Worm (Caenorhabditis elegans) whole organism, L4 larva: ENCODE results near the gene F36A4.1.

Experiments
- D1046.2 ChIP-seq: fragments of 200-800 bp; sonication (Bioruptor generic); IDR thresholded peaks from 2 replicates; pipeline ENCODE4 v1.3.6; 2022; ENCODE audit warnings: missing genetic modification characterization, missing compliant biosample characterization
- F10B5.3 ChIP-seq: sonication (generic microtip); optimal IDR thresholded peaks from 2 replicates; lab custom pipeline; 2016; ENCODE audit warnings: mild to moderate bottlenecking, missing genetic modification characterization, missing compliant biosample characterization
- F44E2.7 ChIP-seq: fragments of 200-800 bp; sonication (Bioruptor generic); IDR thresholded peaks from 2 replicates; pipeline ENCODE4 v2.1.2; 2022; ENCODE audit warnings: missing genetic modification characterization, missing compliant biosample characterization
- Y75B8A.6 ChIP-seq: fragments of 200-800 bp; sonication (Bioruptor generic); IDR thresholded peaks from 2 replicates; pipeline ENCODE4 v1.3.6; 2022; ENCODE audit warnings: missing genetic modification reagents, missing genetic modification characterization, missing compliant biosample characterization
- ZK337.2 ChIP-seq: fragments of 200-800 bp; sonication (Bioruptor generic); IDR thresholded peaks from 2 replicates; pipeline ENCODE4 v1.3.6; 2022; ENCODE audit warnings: missing genetic modification reagents, missing genetic modification characterization, missing compliant biosample characterization
- aha-1 ChIP-seq: fragments of 150-350 bp; peaks from one replicate; lab custom pipeline; 2014; ENCODE audit warnings: missing biosample characterization, missing genetic modification characterization
- ama-1 ChIP-seq: fragments of 150-350 bp; optimal IDR thresholded peaks from 2 replicates; lab custom pipeline; 2014; ENCODE audit warnings: inconsistent platforms, mixed read lengths
- attf-4 ChIP-seq: sonication (generic microtip); optimal IDR thresholded peaks from 3 replicates; lab custom pipeline; 2017; ENCODE audit warnings: missing biosample characterization, missing genetic modification characterization
- ceh-20 ChIP-seq: fragments of 200-800 bp; sonication (Bioruptor generic); IDR thresholded peaks from 2 replicates; pipeline ENCODE4 v1.3.6; 2022; ENCODE audit warnings: missing genetic modification reagents, missing genetic modification characterization, missing compliant biosample characterization
- ceh-62 ChIP-seq: sonication (generic microtip); optimal IDR thresholded peaks from 2 replicates; lab custom pipeline; 2017; ENCODE audit warnings: missing biosample characterization, missing genetic modification characterization
- daf-16 ChIP-seq, 3 experiments: sonication (generic microtip); optimal IDR thresholded peaks; 2 replicates each; lab custom pipeline; 2016 to 2017; ENCODE audit warnings: missing genetic modification characterization in 3 of 3, missing genetic modification reagents in 3 of 3, mild to moderate bottlenecking in 2 of 3, missing compliant biosample characterization in 2 of 3, missing biosample characterization in 1 of 3, moderate library complexity in 1 of 3
- dpl-1 ChIP-seq: fragments of 150-350 bp; optimal IDR thresholded peaks from 2 replicates; lab custom pipeline; 2014; ENCODE audit warnings: missing biosample characterization, missing genetic modification reagents, missing genetic modification characterization
- duxl-1 ChIP-seq: sonication (generic microtip); optimal IDR thresholded peaks from 2 replicates; lab custom pipeline; 2016; ENCODE audit warnings: mild to moderate bottlenecking, missing genetic modification characterization, moderate library complexity, missing compliant biosample characterization; ENCODE audit not compliant: poor library complexity
- dve-1 ChIP-seq: sonication (generic microtip); optimal IDR thresholded peaks from 2 replicates; lab custom pipeline; 2017; ENCODE audit warnings: antibody characterized with exemption, mild to moderate bottlenecking, missing genetic modification characterization, missing compliant biosample characterization; ENCODE audit not compliant: insufficient read depth
- hif-1 ChIP-seq, 2 experiments: sonication (generic microtip); optimal IDR thresholded peaks; 2 replicates each; lab custom pipeline; 2016 to 2017; ENCODE audit warnings: missing compliant biosample characterization in 2 of 2, missing genetic modification characterization in 2 of 2, missing genetic modification reagents in 2 of 2, missing genotype in 2 of 2, mild to moderate bottlenecking in 1 of 2
- hmg-1.1 ChIP-seq: fragments of 200-800 bp; sonication (Bioruptor generic); IDR thresholded peaks from 2 replicates; pipeline ENCODE4 v1.3.6; 2022; ENCODE audit warnings: missing genetic modification reagents, missing genetic modification characterization, missing compliant biosample characterization
- lin-1 ChIP-seq: fragments of 200-800 bp; sonication (Bioruptor generic); IDR thresholded peaks from 2 replicates; pipeline ENCODE4 v1.3.6; 2022; ENCODE audit warnings: missing genetic modification reagents, missing genetic modification characterization, missing compliant biosample characterization
- lin-38 ChIP-seq: fragments of 200-800 bp; sonication (Bioruptor generic); IDR thresholded peaks from 2 replicates; pipeline ENCODE4 v1.3.6; 2022; ENCODE audit warnings: missing genetic modification reagents, missing genetic modification characterization, missing compliant biosample characterization
- lir-3 ChIP-seq: sonication (generic microtip); optimal IDR thresholded peaks from 2 replicates; lab custom pipeline; 2016; ENCODE audit warnings: mild to moderate bottlenecking, missing genetic modification characterization, missing compliant biosample characterization
- lsy-2 ChIP-seq, 2 experiments: fragments of 150-350 bp in 1 of 2; sonication (generic microtip) in 1 of 2; optimal IDR thresholded peaks; 2 replicates each; lab custom pipeline; 2014 to 2017; ENCODE audit warnings: missing biosample characterization in 2 of 2, missing genetic modification characterization in 2 of 2
- mdl-1 ChIP-seq, 2 experiments: fragments of 150-350 bp in 1 of 2; sonication (generic microtip) in 1 of 2; optimal IDR thresholded peaks; 2 replicates each; lab custom pipeline; 2014 to 2017; ENCODE audit warnings: missing biosample characterization in 2 of 2, missing genetic modification characterization in 2 of 2
- mep-1 ChIP-seq: fragments of 150-350 bp; sonication (generic microtip); optimal IDR thresholded peaks from 3 replicates; lab custom pipeline; 2014; ENCODE audit warnings: missing biosample characterization, missing genetic modification characterization
- mes-2 ChIP-seq: sonication (generic microtip); optimal IDR thresholded peaks from 2 replicates; lab custom pipeline; 2016; ENCODE audit warnings: missing genotype, mild to moderate bottlenecking, missing genetic modification characterization, missing compliant biosample characterization; ENCODE audit not compliant: poor library complexity, severe bottlenecking
- nhr-102 ChIP-seq: sonication (generic microtip); optimal IDR thresholded peaks from 2 replicates; lab custom pipeline; 2016; ENCODE audit warnings: mild to moderate bottlenecking, missing genetic modification characterization, moderate library complexity, missing compliant biosample characterization
- nhr-111 ChIP-seq: fragments of 200-800 bp; sonication (Bioruptor generic); optimal IDR thresholded peaks from 2 replicates; lab custom pipeline; 2018; ENCODE audit warnings: mild to moderate bottlenecking, missing genetic modification characterization, missing compliant biosample characterization
- rbr-2 ChIP-seq: sonication (generic microtip); optimal IDR thresholded peaks from 2 replicates; lab custom pipeline; 2016; ENCODE audit warnings: missing genotype, missing genetic modification characterization, missing compliant biosample characterization
- saeg-2 ChIP-seq: fragments of 200-800 bp; sonication (Bioruptor generic); IDR thresholded peaks from 2 replicates; pipeline ENCODE4 v1.3.6; 2022; ENCODE audit warnings: missing genetic modification reagents, missing genetic modification characterization, missing compliant biosample characterization
- set-16 ChIP-seq: fragments of 200-800 bp; sonication (Bioruptor generic); IDR thresholded peaks from 2 replicates; pipeline ENCODE4 v1.3.6; 2022; ENCODE audit warnings: missing genetic modification reagents, missing genetic modification characterization, missing compliant biosample characterization
- snpc-4 ChIP-seq: fragments of 150-350 bp; optimal IDR thresholded peaks from 2 replicates; lab custom pipeline; 2014; ENCODE audit warnings: missing biosample characterization, missing genetic modification characterization
- unc-62 ChIP-seq, 3 experiments: fragments of 150-350 bp in 1 of 3; sonication (generic microtip); optimal IDR thresholded peaks in 2 of 3; peaks in 1 of 3; 1 replicate in 1 of 3; 2 replicates in 2 of 3; lab custom pipeline; 2014 to 2017; ENCODE audit warnings: missing biosample characterization in 3 of 3, missing genetic modification characterization in 3 of 3, missing genetic modification reagents in 3 of 3, missing genotype in 1 of 3
- vab-7 ChIP-seq: fragments of 200-800 bp; sonication (Bioruptor generic); IDR thresholded peaks from 2 replicates; pipeline ENCODE4 v1.3.6; 2022; ENCODE audit warnings: missing genetic modification reagents, missing genetic modification characterization, missing compliant biosample characterization
- zag-1 ChIP-seq: fragments of 150-350 bp; optimal IDR thresholded peaks from 2 replicates; lab custom pipeline; 2014; ENCODE audit warnings: missing biosample characterization, missing genetic modification characterization
- zip-2 ChIP-seq: fragments of 150-350 bp; optimal IDR thresholded peaks from 2 replicates; lab custom pipeline; 2014; ENCODE audit warnings: missing biosample characterization, missing genetic modification characterization

F36A4.1 gene

DNA sequence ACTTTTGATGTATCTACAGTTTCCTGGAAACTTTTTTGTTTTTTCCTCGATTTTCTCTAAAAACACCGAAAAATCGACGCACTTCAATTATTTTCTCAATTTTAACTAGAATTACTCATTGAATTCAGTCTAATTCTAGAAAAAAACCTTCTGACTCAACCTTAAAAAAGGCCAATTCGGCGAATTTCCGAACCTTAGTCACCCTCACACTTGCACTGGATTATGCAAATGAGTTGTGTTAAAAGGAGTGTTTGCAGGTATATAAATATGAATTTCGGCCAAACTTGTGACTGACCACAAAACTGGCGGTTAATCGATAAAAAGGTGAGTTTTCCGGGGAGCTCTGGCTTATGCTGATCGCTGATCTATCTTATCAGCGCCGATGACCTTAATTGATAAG lies 25.8 kb upstream of the F36A4.1 start, which contains the start of gene ttr-20:
Gene ttr-20, plus strand, starts transcription at position 301 of the 400 bp plus-strand sequence.
- no peak for TF ChIP-seq F44E2.7 (GFP tag; lab: Robert Waterston, UW)
- TF ChIP-seq aha-1 (tag; lab: Kevin White, UChicago), result peak; percentile 50
- no peak for TF ChIP-seq ceh-62 (tag; lab: Kevin White, UChicago)
- TF ChIP-seq lin-1 (GFP tag; lab: Robert Waterston, UW), result no peak
- TF ChIP-seq Y75B8A.6, result no peak
- no peak for TF ChIP-seq snpc-4 (tag; lab: Kevin White, UChicago)

DNA sequence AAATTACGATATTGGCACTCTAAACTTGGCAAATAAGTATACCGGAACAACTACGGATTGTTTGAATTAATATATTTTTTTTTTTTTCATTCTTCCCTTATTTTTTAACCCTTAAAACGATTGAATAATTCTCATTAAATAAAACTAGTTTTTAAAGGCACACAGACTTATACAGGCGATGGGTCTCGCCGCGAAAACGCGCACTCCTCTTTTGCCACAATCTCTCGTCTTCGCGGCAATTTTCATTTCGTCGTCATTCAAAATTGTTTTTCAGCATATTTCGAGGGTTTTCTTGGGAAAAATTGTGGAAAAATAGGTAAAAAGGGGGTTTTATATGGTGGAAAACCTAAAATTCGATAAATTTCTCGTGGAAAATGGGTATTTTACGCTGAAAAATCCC lies 24.9 kb upstream of the F36A4.1 start:
- TF ChIP-seq mes-2 (tag; lab: Kevin White, UChicago), result peak; percentile 74
- TF ChIP-seq F10B5.3 (tag; lab: Kevin White, UChicago), result no peak
- TF ChIP-seq ZK337.2 (GFP tag; lab: Robert Waterston, UW), result no peak
- TF ChIP-seq lsy-2 (tag; optimal IDR thresholded peaks at IDR 0.05; lab: Kevin White, UChicago), result peak in 1 of 2 experiments; percentile 80
- peak; percentile 55 for TF ChIP-seq lin-38
- no peak for TF ChIP-seq daf-16 (GFP tag; optimal IDR thresholded peaks at IDR 0.05; lab: Kevin White, UChicago)
- TF ChIP-seq daf-16 (tag; optimal IDR thresholded peaks at IDR 0.05; lab: Kevin White, UChicago), result peak; percentile 0
- TF ChIP-seq aha-1 (tag; lab: Kevin White, UChicago), result peak; percentile 71
- TF ChIP-seq ama-1 (lab: Kevin White, UChicago), result no peak
- TF ChIP-seq dpl-1 (GFP tag; lab: Kevin White, UChicago), result peak; percentile 74
- TF ChIP-seq vab-7 (GFP tag; lab: Robert Waterston, UW), result no peak
- peak; percentile 32 for TF ChIP-seq dve-1 (tag; lab: Kevin White, UChicago)
- TF ChIP-seq duxl-1, result peak; percentile 15
- no peak for TF ChIP-seq ceh-20 (GFP tag; lab: Robert Waterston, UW)
- TF ChIP-seq zag-1 (tag; lab: Kevin White, UChicago), result no peak
- TF ChIP-seq mep-1, result peak; percentile 11
- TF ChIP-seq rbr-2 (tag; lab: Kevin White, UChicago), result peak; percentile 42
- TF ChIP-seq, all 104 proteins: peak for 10

DNA sequence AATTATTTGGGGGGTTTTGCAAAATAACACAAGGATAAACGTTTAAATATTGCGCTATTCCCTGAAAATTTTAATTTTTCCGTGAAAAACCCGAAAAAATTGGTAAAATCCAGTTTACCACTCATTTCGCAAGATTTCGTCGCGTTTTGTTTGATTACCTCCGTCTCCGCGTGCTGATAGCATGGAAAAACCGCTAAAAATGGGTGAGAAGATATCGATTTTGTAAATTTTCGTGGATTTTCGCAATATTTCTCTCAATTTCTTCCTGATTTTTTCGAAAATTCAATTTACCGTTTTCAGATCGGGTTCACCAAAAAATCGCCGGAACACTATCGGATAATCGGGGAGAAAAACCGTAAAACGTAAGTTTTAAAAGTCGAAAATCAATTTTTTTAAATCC lies 24.5 kb upstream of the F36A4.1 start, which contains the start of gene ama-1:
Gene ama-1, plus strand, starts transcription at position 301 of the 400 bp plus-strand sequence.
- TF ChIP-seq hmg-1.1, result no peak
- TF ChIP-seq nhr-111, result no peak
- no peak for TF ChIP-seq vab-7 (GFP tag; lab: Robert Waterston, UW)
- no peak for TF ChIP-seq saeg-2 (GFP tag; lab: Robert Waterston, UW)
- no peak for TF ChIP-seq mep-1
- no peak for TF ChIP-seq D1046.2
- no peak for TF ChIP-seq mdl-1 (tag; optimal IDR thresholded peaks at IDR 0.05; lab: Kevin White, UChicago)
- TF ChIP-seq hif-1 (tag; optimal IDR thresholded peaks at IDR 0.05; lab: Kevin White, UChicago), result no peak
- no peak for TF ChIP-seq attf-4 (tag; lab: Kevin White, UChicago)
- TF ChIP-seq ceh-62 (tag; lab: Kevin White, UChicago), result no peak
- TF ChIP-seq unc-62 (GFP tag; optimal IDR thresholded peaks at IDR 0.05 in 1 of 2; lab: Kevin White, UChicago), result no peak
- no peak for TF ChIP-seq unc-62 (tag; optimal IDR thresholded peaks at IDR 0.05; lab: Kevin White, UChicago)
- no peak for TF ChIP-seq lir-3
- TF ChIP-seq nhr-102, result no peak

DNA sequence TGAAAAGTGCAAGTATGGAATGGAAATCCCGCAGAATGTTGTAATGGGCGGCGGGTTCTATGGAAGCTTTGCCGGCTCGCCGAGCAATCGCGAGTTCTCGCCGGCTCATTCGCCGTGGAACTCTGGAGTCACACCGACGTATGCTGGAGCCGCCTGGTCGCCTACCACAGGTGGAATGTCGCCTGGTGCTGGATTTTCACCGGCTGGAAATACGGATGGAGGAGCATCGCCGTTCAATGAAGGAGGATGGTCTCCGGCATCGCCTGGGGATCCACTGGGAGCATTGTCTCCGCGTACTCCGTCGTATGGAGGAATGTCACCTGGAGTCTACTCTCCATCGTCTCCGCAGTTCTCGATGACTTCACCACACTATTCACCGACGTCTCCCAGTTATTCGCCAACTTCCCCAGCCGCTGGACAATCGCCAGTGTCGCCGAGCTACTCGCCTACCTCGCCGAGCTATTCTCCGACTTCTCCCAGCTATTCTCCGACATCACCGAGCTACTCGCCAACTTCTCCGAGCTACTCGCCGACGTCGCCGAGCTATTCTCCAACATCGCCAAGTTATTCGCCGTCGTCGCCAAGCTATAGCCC lies 17.2 kb upstream of the F36A4.1 start:
- no peak for TF ChIP-seq zip-2 (tag; lab: Kevin White, UChicago)
- TF ChIP-seq set-16 (GFP tag; lab: Robert Waterston, UW), result peak; percentile 77
